Worm (Caenorhabditis elegans): Measurements from ENCODE around the gene tag-314.

- no peak for TF ChIP-seq C04F5.9 (tag; optimal IDR thresholded peaks at IDR 0.05)
- TF ChIP-seq pqm-1 (tag; optimal IDR thresholded peaks at IDR 0.05) = no peak
- no peak for TF ChIP-seq tbx-2 (tag; optimal IDR thresholded peaks at IDR 0.05)
- TF ChIP-seq nhr-19 (GFP tag; conservative IDR thresholded peaks at IDR 0.05) = no peak
- no peak for TF ChIP-seq blmp-1 (tag; optimal IDR thresholded peaks at IDR 0.05)
- no peak for TF ChIP-seq nhr-237 (tag; optimal IDR thresholded peaks at IDR 0.05)
- TF ChIP-seq ceh-63 (GFP tag; optimal IDR thresholded peaks at IDR 0.05) = no peak
- TF ChIP-seq aly-2 (tag; optimal IDR thresholded peaks at IDR 0.05) = no peak
- no peak for TF ChIP-seq aha-1 (tag; optimal IDR thresholded peaks at IDR 0.05)
- TF ChIP-seq skn-1 (tag; optimal IDR thresholded peaks at IDR 0.05) = no peak
- TF ChIP-seq lin-15B (tag; optimal IDR thresholded peaks at IDR 0.05) = no peak
Observed at ce11 chrV:10423511-10423910, 5.0 kb downstream of the tag-314 start.

All from whole organism, L1 larva.